Fruit fly (Drosophila melanogaster) whole organism, embryonic: ENCODE results near the gene geko.

Source experiments
- Asciz ChIP-seq: fragments of 200-800 bp; sonication (Bioruptor generic); optimal IDR thresholded peaks from 2 replicates; lab custom pipeline; 2017; ENCODE audit warnings: missing biosample characterization, mild to moderate bottlenecking, missing genetic modification characterization, missing genetic modification reagents
- BtbVII ChIP-seq: fragments of 200-800 bp; sonication (Bioruptor generic); optimal IDR thresholded peaks from 3 replicates; lab custom pipeline; 2017; ENCODE audit warnings: missing biosample characterization, mild to moderate bottlenecking, missing genetic modification characterization
- CG10147 ChIP-seq: fragments of 200-800 bp; sonication (Bioruptor generic); optimal IDR thresholded peaks from 2 replicates; lab custom pipeline; 2019; ENCODE audit warnings: missing biosample characterization, mild to moderate bottlenecking, missing genetic modification characterization, moderate library complexity
- CG10274 ChIP-seq: fragments of 200-800 bp; sonication (Bioruptor generic); optimal IDR thresholded peaks from 3 replicates; lab custom pipeline; 2017; ENCODE audit warnings: missing biosample characterization, mild to moderate bottlenecking, missing genetic modification characterization
- CG10366 ChIP-seq: fragments of 200-800 bp; sonication (Bioruptor generic); IDR thresholded peaks from 2 replicates; pipeline ENCODE4 v1.3.6; 2022; ENCODE audit warnings: missing biosample characterization, missing genetic modification characterization
- CG11247 ChIP-seq: fragments of 200-800 bp; sonication (Bioruptor generic); IDR thresholded peaks from 2 replicates; pipeline ENCODE4 v1.3.6; 2022; ENCODE audit warnings: missing biosample characterization, missing genetic modification characterization
- CG11695 ChIP-seq: fragments of 200-800 bp; sonication (Bioruptor generic); IDR thresholded peaks from 3 replicates; pipeline ENCODE4 v1.3.6; 2022; ENCODE audit warnings: missing biosample characterization, missing genetic modification characterization
- CG13287 ChIP-seq: fragments of 200-800 bp; sonication (Bioruptor generic); IDR thresholded peaks from 2 replicates; pipeline ENCODE4 v1.3.6; 2022; ENCODE audit warnings: missing biosample characterization, missing genetic modification characterization; ENCODE audit not compliant: partially characterized antibody
- CG15514 ChIP-seq: fragments of 200-800 bp; sonication (Bioruptor generic); optimal IDR thresholded peaks from 3 replicates; lab custom pipeline; 2017; ENCODE audit warnings: missing biosample characterization, missing genetic modification characterization, mild to moderate bottlenecking, moderate library complexity, missing genetic modification reagents
- CG16815 ChIP-seq: fragments of 200-800 bp; sonication (Bioruptor generic); optimal IDR thresholded peaks from 3 replicates; lab custom pipeline; 2017; ENCODE audit warnings: missing biosample characterization, mild to moderate bottlenecking, missing genetic modification characterization
- CG30431 ChIP-seq: fragments of 200-800 bp; sonication (Bioruptor generic); optimal IDR thresholded peaks from 2 replicates; lab custom pipeline; 2017; ENCODE audit warnings: missing biosample characterization, missing genetic modification characterization
- CG3281 ChIP-seq: fragments of 200-800 bp; sonication (Bioruptor generic); optimal IDR thresholded peaks from 3 replicates; lab custom pipeline; 2017; ENCODE audit warnings: missing biosample characterization, mild to moderate bottlenecking, missing genetic modification characterization
- CG34376 ChIP-seq: fragments of 200-800 bp; sonication (Bioruptor generic); optimal IDR thresholded peaks from 2 replicates; lab custom pipeline; 2018; ENCODE audit warnings: missing biosample characterization, mild to moderate bottlenecking, missing genetic modification characterization
- CG7987 ChIP-seq: fragments of 200-800 bp; sonication (Bioruptor generic); optimal IDR thresholded peaks from 2 replicates; lab custom pipeline; 2018; ENCODE audit warnings: missing biosample characterization, mild to moderate bottlenecking, missing genetic modification characterization, moderate library complexity
- CG8290 ChIP-seq, 3 experiments: fragments of 200-800 bp; sonication (Bioruptor generic); optimal IDR thresholded peaks; 2 replicates each; lab custom pipeline; 2016 to 2019; ENCODE audit warnings: missing biosample characterization in 3 of 3, missing genetic modification characterization in 3 of 3, mild to moderate bottlenecking in 2 of 3, moderate library complexity in 1 of 3
- CG9437 ChIP-seq: fragments of 200-800 bp; sonication (Bioruptor generic); optimal IDR thresholded peaks from 2 replicates; lab custom pipeline; 2018; ENCODE audit warnings: missing biosample characterization, mild to moderate bottlenecking, missing genetic modification characterization
- CG9932 ChIP-seq: fragments of 200-800 bp; sonication (Bioruptor generic); IDR thresholded peaks from 2 replicates; pipeline ENCODE4 v1.3.6; 2022; ENCODE audit warnings: missing biosample characterization, missing genetic modification characterization
- D ChIP-seq, 2 experiments: fragments of 200-800 bp in 1 of 2; fragments of >200 bp in 1 of 2; sonication (Bioruptor generic) in 1 of 2; optimal IDR thresholded peaks; 2 replicates in 1 of 2; 3 replicates in 1 of 2; lab custom pipeline; 2017; ENCODE audit warnings: mild to moderate bottlenecking in 1 of 2, missing biosample characterization in 1 of 2, missing genetic modification characterization in 1 of 2, missing genetic modification reagents in 1 of 2
- D19B ChIP-seq: fragments of 200-800 bp; sonication (Bioruptor generic); optimal IDR thresholded peaks from 2 replicates; lab custom pipeline; 2017; ENCODE audit warnings: missing biosample characterization, mild to moderate bottlenecking, missing genetic modification characterization
- E2f2 ChIP-seq: fragments of 200-800 bp; sonication (Bioruptor generic); IDR thresholded peaks from 2 replicates; pipeline ENCODE4 v1.3.6; 2022; ENCODE audit warnings: missing biosample characterization, missing genetic modification characterization
- ERR ChIP-seq: fragments of 200-800 bp; sonication (Bioruptor generic); optimal IDR thresholded peaks from 2 replicates; lab custom pipeline; 2016; ENCODE audit warnings: missing biosample characterization, missing genetic modification characterization
- HmgD ChIP-seq: fragments of 200-800 bp; sonication (Bioruptor generic); optimal IDR thresholded peaks from 3 replicates; lab custom pipeline; 2016; ENCODE audit warnings: missing biosample characterization, missing genetic modification characterization
- Hsf ChIP-seq: fragments of 200-800 bp; sonication (Bioruptor generic); optimal IDR thresholded peaks from 3 replicates; lab custom pipeline; 2016; ENCODE audit warnings: missing biosample characterization, missing genetic modification characterization
- Lim3 ChIP-seq: fragments of 200-800 bp; sonication (Bioruptor generic); IDR thresholded peaks from 2 replicates; pipeline ENCODE4 v1.3.6; 2022; ENCODE audit warnings: missing biosample characterization, missing genetic modification characterization
- Med ChIP-seq: fragments of 200-800 bp; sonication (Bioruptor generic); peaks from one replicate; lab custom pipeline; 2016; ENCODE audit warnings: missing biosample characterization, missing genetic modification characterization, mild to moderate bottlenecking, inconsistent platforms, moderate library complexity
- NfI ChIP-seq: fragments of 200-800 bp; sonication (Bioruptor generic); optimal IDR thresholded peaks from 3 replicates; lab custom pipeline; 2018; ENCODE audit warnings: missing biosample characterization, mild to moderate bottlenecking, missing genetic modification characterization, moderate library complexity
- Oli ChIP-seq: fragments of 200-800 bp; sonication (Bioruptor generic); optimal IDR thresholded peaks from 2 replicates; lab custom pipeline; 2018; ENCODE audit warnings: missing biosample characterization, mild to moderate bottlenecking, missing genetic modification characterization, moderate library complexity
- Optix ChIP-seq: fragments of 200-800 bp; sonication (Bioruptor generic); IDR thresholded peaks from 3 replicates; pipeline ENCODE4 v1.3.6; 2022; ENCODE audit warnings: missing biosample characterization, missing genetic modification characterization
- Pdp1 ChIP-seq, 2 experiments: fragments of 200-800 bp; sonication (Bioruptor generic); optimal IDR thresholded peaks; 3 replicates each; lab custom pipeline; 2016; ENCODE audit warnings: missing biosample characterization in 2 of 2, missing genetic modification characterization in 2 of 2, mild to moderate bottlenecking in 1 of 2, moderate library complexity in 1 of 2
- Rfx ChIP-seq: fragments of 200-800 bp; sonication (Bioruptor generic); IDR thresholded peaks from 2 replicates; pipeline ENCODE4 v1.3.6; 2022; ENCODE audit warnings: missing biosample characterization, missing genetic modification characterization
- Usf ChIP-seq: fragments of 200-800 bp; sonication (Bioruptor generic); optimal IDR thresholded peaks from 2 replicates; lab custom pipeline; 2017; ENCODE audit warnings: missing genotype, missing biosample characterization, missing genetic modification characterization
- Xrp1 ChIP-seq: fragments of 200-800 bp; sonication (Bioruptor generic); IDR thresholded peaks from 2 replicates; pipeline ENCODE4 v1.3.6; 2022; ENCODE audit warnings: missing biosample characterization, missing genetic modification characterization
- cg ChIP-seq: fragments of 200-800 bp; sonication (Bioruptor generic); optimal IDR thresholded peaks from 3 replicates; lab custom pipeline; 2019; ENCODE audit warnings: missing biosample characterization, mild to moderate bottlenecking, missing genetic modification characterization, moderate library complexity
- chif ChIP-seq, 2 experiments: fragments of 200-800 bp; sonication (Bioruptor generic); optimal IDR thresholded peaks; 3 replicates each; lab custom pipeline; 2016; ENCODE audit warnings: missing biosample characterization in 2 of 2, missing genetic modification characterization in 2 of 2
- en ChIP-seq: fragments of 200-800 bp; sonication (Bioruptor generic); optimal IDR thresholded peaks from 2 replicates; lab custom pipeline; 2016; ENCODE audit warnings: missing biosample characterization, missing genetic modification characterization
- fd64A ChIP-seq: fragments of 200-800 bp; sonication (Bioruptor generic); optimal IDR thresholded peaks from 3 replicates; lab custom pipeline; 2018; ENCODE audit warnings: missing biosample characterization, mild to moderate bottlenecking, missing genetic modification characterization
- ftz-f1 ChIP-seq: fragments of 200-800 bp; sonication (Bioruptor generic); optimal IDR thresholded peaks from 2 replicates; lab custom pipeline; 2016; ENCODE audit warnings: missing biosample characterization, missing genetic modification characterization
- hb ChIP-seq: fragments of 200-800 bp; sonication (Bioruptor generic); IDR thresholded peaks from 3 replicates; pipeline ENCODE4 v1.3.6; 2022; ENCODE audit warnings: missing biosample characterization, missing genetic modification characterization; ENCODE audit not compliant: partially characterized antibody
- ind ChIP-seq: fragments of 200-800 bp; sonication (Bioruptor generic); optimal IDR thresholded peaks from 3 replicates; lab custom pipeline; 2016; ENCODE audit warnings: missing biosample characterization, missing genetic modification characterization
- maf-S ChIP-seq: fragments of 200-800 bp; sonication (Bioruptor generic); optimal IDR thresholded peaks from 2 replicates; lab custom pipeline; 2016; ENCODE audit warnings: missing biosample characterization, missing genetic modification characterization
- nerfin-2 ChIP-seq: fragments of 200-800 bp; sonication (Bioruptor generic); IDR thresholded peaks from 2 replicates; pipeline ENCODE4 v1.3.6; 2022; ENCODE audit warnings: missing biosample characterization, missing genetic modification characterization; ENCODE audit not compliant: partially characterized antibody
- ro ChIP-seq: fragments of 200-800 bp; sonication (Bioruptor generic); IDR thresholded peaks from 2 replicates; pipeline ENCODE4 v1.3.6; 2022; ENCODE audit warnings: missing biosample characterization, missing genetic modification characterization
- row ChIP-seq: fragments of 200-800 bp; sonication (Bioruptor generic); IDR thresholded peaks from 3 replicates; pipeline ENCODE4 v1.3.6; 2022; ENCODE audit warnings: missing biosample characterization, missing genetic modification characterization
- salm ChIP-seq: fragments of 200-800 bp; sonication (Bioruptor generic); optimal IDR thresholded peaks from 2 replicates; lab custom pipeline; 2018; ENCODE audit warnings: missing biosample characterization, mild to moderate bottlenecking, missing genetic modification characterization
- shn ChIP-seq: fragments of 200-800 bp; sonication (Bioruptor generic); optimal IDR thresholded peaks from 3 replicates; lab custom pipeline; 2016; ENCODE audit warnings: missing biosample characterization, missing genetic modification characterization
- slp2 ChIP-seq: fragments of 200-800 bp; sonication (Bioruptor generic); optimal IDR thresholded peaks from 2 replicates; lab custom pipeline; 2016; ENCODE audit warnings: missing biosample characterization, missing genetic modification characterization
- tio ChIP-seq: fragments of 200-800 bp; sonication (Bioruptor generic); optimal IDR thresholded peaks from 2 replicates; lab custom pipeline; 2017; ENCODE audit warnings: missing biosample characterization, missing genetic modification characterization, inconsistent platforms
- vnd ChIP-seq: fragments of 200-800 bp; sonication (Bioruptor generic); IDR thresholded peaks from 3 replicates; pipeline ENCODE4 v1.3.6; 2022; ENCODE audit warnings: missing biosample characterization, missing genetic modification characterization; ENCODE audit not compliant: partially characterized antibody

Gene geko

DNA sequence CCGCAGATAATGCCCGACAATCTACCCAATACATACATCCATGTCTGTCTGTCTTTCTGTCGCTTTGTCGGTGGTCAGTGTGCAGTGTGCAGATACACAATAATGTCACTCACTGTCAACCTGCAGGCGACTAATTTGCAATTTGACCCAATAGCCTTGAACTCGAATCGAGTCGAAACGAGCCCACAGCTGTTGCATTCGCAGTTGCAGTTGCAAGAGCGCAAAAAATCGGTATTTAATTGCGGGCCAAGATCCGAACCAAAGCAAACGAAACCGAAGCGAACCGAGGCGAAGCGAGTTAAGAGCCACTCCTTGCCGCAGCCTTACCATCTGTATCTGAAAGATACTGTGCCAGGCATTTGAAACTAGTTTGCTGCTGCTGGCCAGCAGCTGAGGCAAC, 35.6 kb downstream of the geko start (continued):
- TF ChIP-seq ind, result no peak
- no peak for TF ChIP-seq CG16815 (GFP tag; lab: Kevin White, UChicago)
- TF ChIP-seq CG30431, result no peak
- TF ChIP-seq hb (GFP tag; lab: Robert Waterston, UW), result 0 out of 3 replicates have a peak, but pooled peaks have one; percentile 10
- 0 out of 3 replicates have a peak, but pooled peaks have one; percentile 24 for TF ChIP-seq vnd (GFP tag; lab: Robert Waterston, UW)
- TF ChIP-seq CG11247 (GFP tag; lab: Robert Waterston, UW), result no peak
- no peak for TF ChIP-seq row (GFP tag; lab: Robert Waterston, UW)
- TF ChIP-seq en, result no peak
- no peak for TF ChIP-seq Optix (GFP tag; lab: Robert Waterston, UW)
- no peak for TF ChIP-seq cg (GFP tag; lab: Kevin White, UChicago)
- peak; percentile 70 for TF ChIP-seq D (optimal IDR thresholded peaks at IDR 0.05; lab: Kevin White, UChicago)
- no peak for TF ChIP-seq D (GFP tag; optimal IDR thresholded peaks at IDR 0.05; lab: Kevin White, UChicago)
- TF ChIP-seq CG10274 (GFP tag; lab: Kevin White, UChicago), result no peak
- no peak for TF ChIP-seq salm (tag; lab: Kevin White, UChicago)
- no peak for TF ChIP-seq ftz-f1 (GFP tag; lab: Kevin White, UChicago)
- TF ChIP-seq CG9932, result no peak

DNA sequence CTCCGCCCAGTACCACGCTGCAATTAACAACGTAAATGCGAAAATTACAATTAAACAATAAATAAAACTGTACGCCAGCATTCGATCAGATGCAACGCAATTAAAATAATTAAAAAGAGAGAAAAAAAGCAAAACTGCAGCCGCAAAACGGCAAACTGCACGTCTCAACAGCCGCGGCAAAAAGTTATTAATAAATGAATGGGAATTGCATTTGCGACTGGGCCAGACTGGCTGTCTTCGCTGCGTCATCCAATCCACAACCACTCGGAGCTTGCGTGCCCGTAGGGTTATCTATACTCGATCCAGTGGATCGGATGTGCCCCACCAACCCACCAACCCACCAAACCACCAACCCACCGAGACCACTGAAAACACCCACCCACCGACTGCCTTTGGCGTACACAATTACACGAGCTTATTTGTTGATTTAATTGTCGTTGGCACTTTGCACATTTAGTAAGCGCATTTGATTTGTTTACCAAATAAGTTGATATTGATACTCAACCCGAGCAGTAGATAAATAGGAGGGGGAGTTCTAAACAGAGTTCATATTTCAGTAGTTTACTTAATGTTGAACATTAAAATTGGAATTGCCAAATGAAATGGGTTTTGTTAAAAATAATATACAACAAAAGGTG, 40.5 kb downstream of the geko start:
- TF ChIP-seq Lim3 (GFP tag; lab: Robert Waterston, UW), result no peak
- TF ChIP-seq Asciz, result peak; percentile 1
- TF ChIP-seq CG8290 (GFP tag; optimal IDR thresholded peaks at IDR 0.05; lab: Kevin White, UChicago), result no peak
- peak in 1 of 2 experiments; percentile 74 for TF ChIP-seq CG8290 (tag; optimal IDR thresholded peaks at IDR 0.05; lab: Kevin White, UChicago)
- TF ChIP-seq chif (GFP tag; optimal IDR thresholded peaks at IDR 0.05; lab: Kevin White, UChicago), result no peak
- TF ChIP-seq CG10147 (GFP tag; lab: Kevin White, UChicago), result no peak
- TF ChIP-seq nerfin-2 (GFP tag; lab: Robert Waterston, UW), result no peak
- peak; percentile 41 for TF ChIP-seq CG15514 (GFP tag; lab: Kevin White, UChicago)
- TF ChIP-seq fd64A (GFP tag; lab: Kevin White, UChicago), result peak; percentile 29
- TF ChIP-seq CG7987 (GFP tag; lab: Kevin White, UChicago), result peak; percentile 44
- no peak for TF ChIP-seq NfI
- peak; percentile 11; the same call in 1 of the 2 replicates for TF ChIP-seq CG10366
- no peak for TF ChIP-seq Oli (tag; lab: Kevin White, UChicago)
- TF ChIP-seq D19B (GFP tag; lab: Kevin White, UChicago), result no peak
- TF ChIP-seq maf-S, result no peak
- TF ChIP-seq Xrp1 (GFP tag; lab: Robert Waterston, UW), result 0 out of 2 replicates have a peak, but pooled peaks have one; percentile 19
- TF ChIP-seq ERR (GFP tag; lab: Kevin White, UChicago), result no peak
- TF ChIP-seq HmgD, result no peak
- peak; percentile 9 for TF ChIP-seq BtbVII
- no peak for TF ChIP-seq slp2 (GFP tag; lab: Kevin White, UChicago)
- TF ChIP-seq ro (GFP tag; lab: Robert Waterston, UW), result no peak
- peak; percentile 54 for TF ChIP-seq Med (GFP tag; lab: Kevin White, UChicago)
- TF ChIP-seq Pdp1 (GFP tag; optimal IDR thresholded peaks at IDR 0.05; lab: Kevin White, UChicago), result no peak
- no peak for TF ChIP-seq E2f2 (GFP tag; lab: Robert Waterston, UW)
- TF ChIP-seq Usf, result no peak
- TF ChIP-seq tio, result no peak
- TF ChIP-seq Hsf (GFP tag; lab: Kevin White, UChicago), result no peak
- no peak for TF ChIP-seq CG11695 (GFP tag; lab: Robert Waterston, UW)
- TF ChIP-seq CG9437 (GFP tag; lab: Kevin White, UChicago), result no peak
- peak; percentile 33 for TF ChIP-seq CG3281 (GFP tag; lab: Kevin White, UChicago)
- peak; percentile 18; the same call in 1 of the 2 replicates for TF ChIP-seq Rfx (GFP tag; lab: Robert Waterston, UW)
- TF ChIP-seq CG13287 (GFP tag; lab: Robert Waterston, UW), result no peak
- TF ChIP-seq CG34376, result no peak
- no peak for TF ChIP-seq shn (GFP tag; lab: Kevin White, UChicago)
